Worm (Caenorhabditis elegans) whole organism, L1 larva: ENCODE data around the gene K10H10.9.

Source experiments
- aha-1 ChIP-seq: fragments of 150-350 bp; optimal IDR thresholded peaks from 2 replicates; lab custom pipeline; 2014; ENCODE audit warnings: missing biosample characterization, missing genetic modification characterization
- ama-1 ChIP-seq: fragments of 150-350 bp; optimal IDR thresholded peaks from 2 replicates; lab custom pipeline; 2014
- ceh-82 ChIP-seq, 3 experiments: fragments of 150-350 bp in 1 of 3; sonication (generic microtip) in 2 of 3; optimal IDR thresholded peaks; 2 replicates each; lab custom pipeline; 2014 to 2017; ENCODE audit warnings: missing biosample characterization in 3 of 3, missing genetic modification characterization in 3 of 3
- ceh-90 ChIP-seq: sonication (generic microtip); optimal IDR thresholded peaks from 2 replicates; lab custom pipeline; 2016; ENCODE audit warnings: missing genetic modification characterization, missing compliant biosample characterization
- dpl-1 ChIP-seq, 3 experiments: fragments of 150-350 bp in 2 of 3; sonication (generic microtip) in 1 of 3; optimal IDR thresholded peaks; 2 replicates each; lab custom pipeline; 2014 to 2017; ENCODE audit warnings: missing biosample characterization in 3 of 3, missing genetic modification characterization in 3 of 3, missing genetic modification reagents in 3 of 3
- fkh-10 ChIP-seq: sonication (generic microtip); optimal IDR thresholded peaks from 2 replicates; lab custom pipeline; 2017; ENCODE audit warnings: missing biosample characterization, missing genetic modification reagents, missing genetic modification characterization
- fos-1 ChIP-seq: fragments of 150-350 bp; optimal IDR thresholded peaks from 2 replicates; lab custom pipeline; 2014; ENCODE audit warnings: missing biosample characterization, missing genetic modification characterization
- hlh-17 ChIP-seq: fragments of 200-800 bp; sonication (Bioruptor generic); optimal IDR thresholded peaks from 2 replicates; lab custom pipeline; 2018; ENCODE audit warnings: missing genetic modification characterization, mild to moderate bottlenecking, missing compliant biosample characterization, moderate library complexity, borderline replicate concordance
- lin-39 ChIP-seq: fragments of 150-350 bp; optimal IDR thresholded peaks from 2 replicates; lab custom pipeline; 2014; ENCODE audit warnings: missing biosample characterization, missing genetic modification reagents, missing genetic modification characterization
- nhr-84 ChIP-seq: sonication (generic microtip); optimal IDR thresholded peaks from 2 replicates; lab custom pipeline; 2017; ENCODE audit warnings: missing biosample characterization, missing genetic modification characterization
- nhr-85 ChIP-seq: sonication (generic microtip); peaks from one replicate; lab custom pipeline; 2016; ENCODE audit warnings: missing genetic modification characterization, inconsistent platforms, missing compliant biosample characterization
- pax-3 ChIP-seq: fragments of 200-800 bp; sonication (Bioruptor generic); optimal IDR thresholded peaks from 2 replicates; lab custom pipeline; 2018; ENCODE audit warnings: mild to moderate bottlenecking, missing genetic modification characterization, moderate library complexity, missing compliant biosample characterization
- unc-62 ChIP-seq: fragments of 150-350 bp; optimal IDR thresholded peaks from 2 replicates; lab custom pipeline; 2014; ENCODE audit warnings: missing biosample characterization, missing genetic modification reagents, missing genetic modification characterization

DNA sequence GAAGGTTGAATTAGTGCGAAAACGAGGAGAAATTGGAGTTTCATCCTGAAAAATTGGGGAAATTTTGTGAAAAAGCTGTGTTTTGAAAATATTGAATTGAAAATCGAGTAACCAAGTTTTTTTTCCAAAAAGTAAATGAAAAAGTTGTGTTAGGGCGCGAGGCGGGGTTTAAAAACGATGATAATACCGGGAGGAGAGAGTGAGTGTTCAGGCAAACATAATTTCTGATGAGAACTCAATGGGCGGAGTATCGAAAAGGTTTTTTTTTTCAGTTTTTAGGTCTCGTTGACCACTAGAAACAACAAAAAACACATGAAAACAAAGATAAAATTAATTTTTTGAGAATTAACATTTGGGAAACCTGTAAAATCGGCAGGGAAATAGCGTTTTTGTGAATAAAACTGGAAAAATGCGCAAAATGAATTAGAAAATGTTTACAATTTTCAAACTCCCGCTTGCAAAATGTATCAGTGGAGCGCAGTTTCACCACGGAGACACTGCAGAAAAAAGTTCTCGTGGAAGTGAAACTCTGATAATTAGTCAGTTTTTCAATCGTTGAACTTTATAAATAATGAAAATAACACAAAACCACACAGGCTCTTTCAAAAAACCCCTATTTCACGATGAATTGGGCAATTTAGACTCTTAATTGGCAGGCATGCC lies 35.2 kb downstream of the K10H10.9 start, which contains the start of gene C13B4.1:
- TF ChIP-seq unc-62 (GFP tag; lab: Kevin White, UChicago) (no peak), pax-3 (tag; lab: Kevin White, UChicago) (no peak), fkh-10 (GFP tag; lab: Kevin White, UChicago) (no peak), aha-1 (tag; lab: Kevin White, UChicago) (no peak), ceh-90 (tag; lab: Kevin White, UChicago) (no peak), hlh-17 (GFP tag; lab: Kevin White, UChicago) (no peak), dpl-1 (GFP tag; optimal IDR thresholded peaks at IDR 0.05; lab: Kevin White, UChicago) (peak; percentile 45 to 76 (median 57)), fos-1 (tag; lab: Kevin White, UChicago) (no peak), ceh-82 (tag; optimal IDR thresholded peaks at IDR 0.05; lab: Kevin White, UChicago) (no peak), nhr-84 (tag; lab: Kevin White, UChicago) (no peak), nhr-85 (peak; percentile 71), ama-1 (lab: Kevin White, UChicago) (no peak), lin-39 (tag; lab: Kevin White, UChicago) (no peak)
